Fruit fly (Drosophila melanogaster) whole organism, adult: ENCODE results near the gene PolD1.
A peak's percentile ranks its signal among the peaks of the same experiment; 100 is the strongest.

Experiments
- CG12768 ChIP-seq: fragments of 200-800 bp; sonication (Bioruptor generic); optimal IDR thresholded peaks from 2 replicates; lab custom pipeline; 2017; ENCODE audit warnings: missing biosample characterization, missing genetic modification characterization, mild to moderate bottlenecking, moderate library complexity, missing genetic modification reagents
- CG14711 ChIP-seq: fragments of 200-800 bp; sonication (Bioruptor generic); optimal IDR thresholded peaks from 2 replicates; lab custom pipeline; 2018; ENCODE audit warnings: missing biosample characterization, mild to moderate bottlenecking, missing genetic modification characterization, moderate library complexity
- CG1620 ChIP-seq: fragments of 200-800 bp; sonication (Bioruptor generic); optimal IDR thresholded peaks from 2 replicates; lab custom pipeline; 2016; ENCODE audit warnings: missing biosample characterization, missing genetic modification characterization
- CG33017 ChIP-seq: fragments of 200-800 bp; sonication (Bioruptor generic); optimal IDR thresholded peaks from 2 replicates; lab custom pipeline; 2018; ENCODE audit warnings: missing biosample characterization, mild to moderate bottlenecking, missing genetic modification characterization, moderate library complexity
- CG5204 ChIP-seq: fragments of 200-800 bp; sonication (Bioruptor generic); optimal IDR thresholded peaks from 2 replicates; lab custom pipeline; 2016; ENCODE audit warnings: missing biosample characterization, missing genetic modification characterization
- Clk ChIP-seq: fragments of 200-800 bp; sonication (Bioruptor generic); optimal IDR thresholded peaks from 2 replicates; lab custom pipeline; 2017; ENCODE audit warnings: missing biosample characterization, missing genetic modification characterization
- Crg-1 ChIP-seq: fragments of 200-800 bp; sonication (Bioruptor generic); optimal IDR thresholded peaks from 2 replicates; lab custom pipeline; 2016; ENCODE audit warnings: missing biosample characterization, missing genetic modification characterization
- bab1 ChIP-seq: fragments of 200-800 bp; sonication (Bioruptor generic); optimal IDR thresholded peaks from 3 replicates; lab custom pipeline; 2019; ENCODE audit warnings: missing biosample characterization, mild to moderate bottlenecking, missing genetic modification characterization, moderate library complexity
- cic ChIP-seq: fragments of 200-800 bp; sonication (Bioruptor generic); optimal IDR thresholded peaks from 2 replicates; lab custom pipeline; 2017; ENCODE audit warnings: missing biosample characterization, mild to moderate bottlenecking, missing genetic modification characterization, moderate library complexity
- cnc ChIP-seq, 2 experiments: fragments of >200 bp; optimal IDR thresholded peaks; 2 replicates each; lab custom pipeline; 2017
- kay ChIP-seq: fragments of 200-800 bp; sonication (Bioruptor generic); peaks from one replicate; lab custom pipeline; 2016; ENCODE audit warnings: missing biosample characterization, missing genetic modification characterization, borderline replicate concordance
- ovo ChIP-seq: fragments of 200-800 bp; sonication (Bioruptor generic); optimal IDR thresholded peaks from 2 replicates; lab custom pipeline; 2016; ENCODE audit warnings: missing biosample characterization, missing genetic modification characterization

DNA sequence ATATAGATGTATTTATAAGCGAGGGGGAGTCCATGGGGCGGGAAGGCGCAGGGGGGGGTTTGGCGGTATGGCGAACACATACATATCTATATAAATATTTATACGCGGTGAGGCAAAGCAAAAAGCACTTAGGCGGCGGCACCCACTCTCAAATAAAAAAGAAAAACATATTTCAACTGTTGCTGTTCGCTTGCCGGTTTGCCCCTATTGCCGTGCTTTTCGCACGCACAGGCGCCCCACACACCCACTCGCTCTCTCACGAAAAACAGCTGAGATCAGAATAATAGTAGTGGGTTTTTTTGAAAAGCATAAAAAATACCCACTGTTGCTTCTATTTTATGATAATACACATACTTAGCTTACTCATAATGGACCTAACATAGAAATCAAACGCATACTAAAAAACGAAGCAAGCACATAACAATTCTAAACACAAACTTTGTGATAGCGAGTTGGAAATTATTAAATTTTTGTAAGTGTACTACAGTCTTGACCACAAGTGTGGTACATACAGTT is 13.6 kb upstream of the PolD1 start:
- no peak for TF ChIP-seq cnc (optimal IDR thresholded peaks at IDR 0.05; lab: Kevin White, UChicago)
- peak; percentile 57 for TF ChIP-seq Clk (GFP tag; lab: Kevin White, UChicago)
- peak; percentile 77 for TF ChIP-seq cic (GFP tag; lab: Kevin White, UChicago)
- TF ChIP-seq ovo: peak; percentile 75
- peak; percentile 79 for TF ChIP-seq CG14711 (tag; lab: Kevin White, UChicago)
- TF ChIP-seq CG1620 (GFP tag; lab: Kevin White, UChicago): peak; percentile 47
- TF ChIP-seq bab1 (GFP tag; lab: Kevin White, UChicago): peak; percentile 45
- peak; percentile 93 for TF ChIP-seq CG33017 (tag; lab: Kevin White, UChicago)
- TF ChIP-seq Crg-1: peak; percentile 57
- peak; percentile 94 for TF ChIP-seq CG5204 (GFP tag; lab: Kevin White, UChicago)
- peak; percentile 91 for TF ChIP-seq CG12768
- no peak for TF ChIP-seq kay (GFP tag; lab: Kevin White, UChicago)
